Worm (Caenorhabditis elegans): ENCODE measurements around the gene R08C7.4.

DNA sequence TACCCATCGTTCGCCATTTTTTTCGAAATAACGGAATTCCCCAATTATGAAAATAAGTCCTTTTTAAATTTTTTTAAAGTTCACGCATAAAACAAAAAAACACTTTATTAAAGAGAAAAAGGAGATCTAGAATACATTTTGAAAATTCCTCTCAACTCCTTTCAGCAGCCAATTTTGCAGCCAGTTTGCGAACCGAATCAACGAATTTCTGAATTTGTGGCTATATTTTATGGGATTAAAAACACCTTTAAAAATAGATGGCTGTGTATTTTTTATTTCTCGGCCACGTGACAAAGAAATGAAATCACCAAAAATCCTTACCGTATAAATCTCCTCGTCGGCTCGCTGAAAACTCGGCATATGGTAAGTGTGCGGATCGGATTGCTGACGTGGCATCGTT lies 45.2 kb downstream of the R08C7.4 start, which contains the start of gene M01H9.10:
- TF ChIP-seq flt-1 (GFP tag; IDR thresholded peaks at IDR 0.05) (no peak), tab-1 (GFP tag; IDR thresholded peaks at IDR 0.05) (no peak), ref-1 (GFP tag; conservative IDR thresholded peaks at IDR 0.05) (no peak), ztf-29 (GFP tag; IDR thresholded peaks at IDR 0.05) (no peak), med-1 (GFP tag; optimal IDR thresholded peaks at IDR 0.05; ENCODE audit: insufficient read depth) (no peak), T22C8.4 (GFP tag; IDR thresholded peaks at IDR 0.05) (no peak), cog-1 (tag; optimal IDR thresholded peaks at IDR 0.05) (no peak), klf-2 (GFP tag; conservative IDR thresholded peaks at IDR 0.05) (no peak), ztf-23 (GFP tag; IDR thresholded peaks at IDR 0.05) (no peak)
